Worm (Caenorhabditis elegans) whole organism, young adult: ENCODE results near the gene nurf-1.
"Not testable (repeated sequence)": the region's sequence is repeated elsewhere in the genome, so short reads cannot be mapped to it uniquely, and the experiment has no call there.

Source experiments
- D2030.7 ChIP-seq: fragments of 200-800 bp; sonication (Bioruptor generic); IDR thresholded peaks from 2 replicates; pipeline ENCODE4 v1.3.6; 2022; ENCODE audit warnings: missing genetic modification reagents, missing genetic modification characterization, missing compliant biosample characterization
- F10E7.11 ChIP-seq: sonication (generic microtip); optimal IDR thresholded peaks from 2 replicates; lab custom pipeline; 2017; ENCODE audit warnings: mild to moderate bottlenecking, missing genetic modification characterization, moderate library complexity, missing compliant biosample characterization
- F23B12.7 ChIP-seq: sonication (generic microtip); optimal IDR thresholded peaks from 2 replicates; lab custom pipeline; 2017; ENCODE audit warnings: missing genetic modification characterization, mild to moderate bottlenecking, missing compliant biosample characterization, antibody characterized with exemption, moderate library complexity; ENCODE audit not compliant: insufficient read depth
- F33H1.4 ChIP-seq: fragments of 200-800 bp; sonication (Bioruptor generic); IDR thresholded peaks from 2 replicates; pipeline ENCODE4 v1.3.6; 2022; ENCODE audit warnings: missing genetic modification reagents, missing genetic modification characterization, missing compliant biosample characterization
- F57C9.4 ChIP-seq: sonication (generic microtip); optimal IDR thresholded peaks from 2 replicates; lab custom pipeline; 2017; ENCODE audit warnings: mild to moderate bottlenecking, missing genetic modification characterization, missing compliant biosample characterization
- K12H6.12 ChIP-seq: fragments of 200-800 bp; sonication (Bioruptor generic); optimal IDR thresholded peaks from 2 replicates; lab custom pipeline; 2018; ENCODE audit warnings: mild to moderate bottlenecking, missing genetic modification characterization, missing compliant biosample characterization
- aptf-3 ChIP-seq: fragments of 200-800 bp; sonication (Bioruptor generic); IDR thresholded peaks from 2 replicates; pipeline ENCODE4 v1.3.6; 2022; ENCODE audit warnings: missing genetic modification characterization, missing compliant biosample characterization
- attf-5 ChIP-seq: fragments of 200-800 bp; sonication (Bioruptor generic); optimal IDR thresholded peaks from 2 replicates; lab custom pipeline; 2018; ENCODE audit warnings: mild to moderate bottlenecking, missing genetic modification characterization, missing compliant biosample characterization
- cebp-2 ChIP-seq: fragments of 200-800 bp; sonication (Bioruptor generic); IDR thresholded peaks from 2 replicates; pipeline ENCODE4 v1.3.6; 2022; ENCODE audit warnings: missing genetic modification characterization, missing compliant biosample characterization
- ceh-58 ChIP-seq: fragments of 200-800 bp; sonication (Bioruptor generic); IDR thresholded peaks from 2 replicates; pipeline ENCODE4 v1.3.6; 2022; ENCODE audit warnings: missing genetic modification characterization, missing compliant biosample characterization
- dox-1 ChIP-seq: fragments of 200-800 bp; sonication (Bioruptor generic); IDR thresholded peaks from 2 replicates; pipeline ENCODE4 v1.3.6; 2022; ENCODE audit warnings: missing genetic modification reagents, missing genetic modification characterization, missing compliant biosample characterization
- dpl-1 ChIP-seq: fragments of 150-350 bp; optimal IDR thresholded peaks from 2 replicates; lab custom pipeline; 2014; ENCODE audit warnings: missing biosample characterization, missing genetic modification reagents, missing genetic modification characterization
- efl-1 ChIP-seq: fragments of 150-350 bp; optimal IDR thresholded peaks from 2 replicates; lab custom pipeline; 2014; ENCODE audit warnings: missing biosample characterization, missing genetic modification reagents, missing genetic modification characterization
- egl-18 ChIP-seq: fragments of 200-800 bp; sonication (Bioruptor generic); IDR thresholded peaks from 2 replicates; pipeline ENCODE4 v1.3.6; 2022; ENCODE audit warnings: missing genetic modification reagents, missing genetic modification characterization, missing compliant biosample characterization
- fkh-3 ChIP-seq: sonication (generic microtip); optimal IDR thresholded peaks from 2 replicates; lab custom pipeline; 2016; ENCODE audit warnings: mild to moderate bottlenecking, missing genetic modification characterization, missing compliant biosample characterization
- hmg-1.2 ChIP-seq: fragments of 200-800 bp; sonication (Bioruptor generic); IDR thresholded peaks from 2 replicates; pipeline ENCODE4 v1.3.6; 2022; ENCODE audit warnings: missing genetic modification reagents, missing genetic modification characterization, missing compliant biosample characterization
- lin-35 ChIP-seq, 3 experiments: fragments of 150-350 bp in 2 of 3; sonication (generic microtip) in 1 of 3; optimal IDR thresholded peaks; 2 replicates each; lab custom pipeline; 2014 to 2018; ENCODE audit warnings: missing biosample characterization in 3 of 3, missing genetic modification characterization in 3 of 3, missing genetic modification reagents in 3 of 3
- lin-54 ChIP-seq: fragments of 200-800 bp; sonication (Bioruptor generic); optimal IDR thresholded peaks from 2 replicates; lab custom pipeline; 2018; ENCODE audit warnings: mild to moderate bottlenecking, missing genetic modification characterization, missing compliant biosample characterization
- lsl-1 ChIP-seq: fragments of 200-800 bp; sonication (Bioruptor generic); optimal IDR thresholded peaks from 2 replicates; lab custom pipeline; 2018; ENCODE audit warnings: mild to moderate bottlenecking, missing genetic modification characterization, moderate library complexity, missing compliant biosample characterization
- madf-6 ChIP-seq: fragments of 200-800 bp; sonication (Bioruptor generic); IDR thresholded peaks from 2 replicates; pipeline ENCODE4 v1.3.6; 2022; ENCODE audit warnings: missing genetic modification reagents, missing genetic modification characterization, missing compliant biosample characterization
- madf-8 ChIP-seq: fragments of 200-800 bp; sonication (Bioruptor generic); conservative IDR thresholded peaks from 2 replicates; pipeline ENCODE4 v1.3.6; 2022; ENCODE audit warnings: missing genetic modification reagents, missing genetic modification characterization, missing compliant biosample characterization
- mcd-1 ChIP-seq: fragments of 200-800 bp; sonication (Bioruptor generic); IDR thresholded peaks from 2 replicates; pipeline ENCODE4 v1.3.6; 2022; ENCODE audit warnings: missing genetic modification reagents, missing genetic modification characterization, missing compliant biosample characterization
- mel-28 ChIP-seq: sonication (generic microtip); optimal IDR thresholded peaks from 2 replicates; lab custom pipeline; 2016; ENCODE audit warnings: borderline replicate concordance, mild to moderate bottlenecking, missing genetic modification characterization, missing compliant biosample characterization
- nfyb-1 ChIP-seq: fragments of 200-800 bp; sonication (Bioruptor generic); IDR thresholded peaks from 2 replicates; pipeline ENCODE4 v1.3.6; 2022; ENCODE audit warnings: missing genetic modification reagents, missing genetic modification characterization, missing compliant biosample characterization
- nhr-179 ChIP-seq: sonication (generic microtip); optimal IDR thresholded peaks from 2 replicates; lab custom pipeline; 2016; ENCODE audit warnings: mild to moderate bottlenecking, missing genetic modification characterization, missing compliant biosample characterization
- nhr-80 ChIP-seq: sonication (generic microtip); optimal IDR thresholded peaks from 2 replicates; lab custom pipeline; 2016; ENCODE audit warnings: missing genetic modification characterization, missing compliant biosample characterization
- pbrm-1 ChIP-seq: fragments of 200-800 bp; sonication (Bioruptor generic); IDR thresholded peaks from 2 replicates; pipeline ENCODE4 v1.3.6; 2022; ENCODE audit warnings: missing genetic modification reagents, missing genetic modification characterization, missing compliant biosample characterization
- rpc-1 ChIP-seq, 2 experiments: fragments of 150-350 bp in 1 of 2; sonication (generic microtip) in 1 of 2; optimal IDR thresholded peaks; 2 replicates each; lab custom pipeline; 2014 to 2018; ENCODE audit warnings: missing biosample characterization in 1 of 2, missing genetic modification characterization in 1 of 2, missing genetic modification reagents in 1 of 2, missing genotype in 1 of 2
- tbp1 ChIP-seq: fragments of 200-800 bp; sonication (Bioruptor generic); optimal IDR thresholded peaks from 2 replicates; lab custom pipeline; 2018; ENCODE audit warnings: mild to moderate bottlenecking, missing genetic modification characterization, missing compliant biosample characterization
- zim-3 ChIP-seq: sonication (generic microtip); optimal IDR thresholded peaks from 2 replicates; lab custom pipeline; 2017; ENCODE audit warnings: mild to moderate bottlenecking, missing genetic modification characterization, moderate library complexity, missing compliant biosample characterization
- ztf-18 ChIP-seq: sonication (generic microtip); optimal IDR thresholded peaks from 2 replicates; lab custom pipeline; 2016; ENCODE audit warnings: missing genotype, mild to moderate bottlenecking, missing genetic modification characterization, missing compliant biosample characterization
- ztf-28 ChIP-seq: fragments of 200-800 bp; sonication (Bioruptor generic); IDR thresholded peaks from 2 replicates; pipeline ENCODE4 v1.3.6; 2022; ENCODE audit warnings: missing genetic modification reagents, missing genetic modification characterization, missing compliant biosample characterization

The nurf-1 gene

DNA sequence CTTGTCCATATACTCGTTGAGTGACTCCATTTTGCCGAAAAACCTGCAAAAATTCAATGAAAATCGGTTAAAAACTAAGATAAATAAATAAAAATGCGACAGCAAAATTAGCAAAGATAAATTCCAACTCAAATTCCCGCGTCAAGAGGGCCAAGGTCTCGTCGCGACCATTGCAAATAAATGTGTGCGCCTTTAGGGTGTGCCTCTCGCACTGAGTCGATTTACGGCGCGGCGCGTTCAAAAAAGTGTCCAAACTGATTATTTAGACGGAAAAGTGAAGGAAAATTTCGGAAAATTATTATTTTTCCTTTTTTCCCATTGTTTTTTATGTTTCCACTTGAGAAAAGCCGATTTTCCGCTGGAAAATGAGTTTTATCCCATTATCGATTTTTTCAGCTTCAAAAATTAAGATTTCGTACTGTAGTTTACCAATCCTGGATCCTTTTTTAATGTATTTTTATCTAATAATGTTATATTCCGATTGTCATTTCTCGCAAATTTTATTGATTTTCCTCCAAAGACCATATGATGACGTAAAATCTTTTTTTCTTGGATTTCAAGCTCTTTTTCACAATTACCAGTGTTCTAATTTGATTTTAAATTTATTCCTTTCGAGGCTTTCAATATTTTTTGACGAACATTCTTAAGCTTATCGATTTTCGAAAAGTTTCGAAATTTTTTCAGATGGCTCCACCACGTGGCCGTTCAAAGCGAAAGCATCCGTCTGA, at the start of gene nurf-1, which contains the start of gene kbp-3:
Gene nurf-1, plus strand, starts transcription at position 678 of the 728 bp plus-strand sequence.
Gene kbp-3, minus strand, starts transcription at position 43 of the 728 bp plus-strand sequence.
- TF ChIP-seq nhr-80 (tag; lab: Kevin White, UChicago) (peak; percentile 17), madf-8 (GFP tag; lab: Robert Waterston, UW) (no peak), D2030.7 (GFP tag; lab: Robert Waterston, UW) (peak; percentile 34; the same call in 1 of the 2 replicates), zim-3 (tag; lab: Kevin White, UChicago) (no peak), hmg-1.2 (GFP tag; lab: Robert Waterston, UW) (peak; percentile 22; the same call in 1 of the 2 replicates), F57C9.4 (tag; lab: Kevin White, UChicago) (no peak), lsl-1 (GFP tag; lab: Kevin White, UChicago) (peak; percentile 64), ceh-58 (GFP tag; lab: Robert Waterston, UW) (no peak), nfyb-1 (GFP tag; lab: Robert Waterston, UW) (no peak), efl-1 (peak; percentile 83), rpc-1 (optimal IDR thresholded peaks at IDR 0.05; lab: Kevin White, UChicago) (no peak), rpc-1 (tag; optimal IDR thresholded peaks at IDR 0.05; lab: Kevin White, UChicago) (no peak), nhr-179 (tag; lab: Kevin White, UChicago) (no peak), K12H6.12 (tag; lab: Kevin White, UChicago) (peak; percentile 5), mel-28 (no peak), F10E7.11 (tag; lab: Kevin White, UChicago) (no peak), lin-35 (GFP tag; optimal IDR thresholded peaks at IDR 0.05; lab: Kevin White, UChicago) (peak in 1 of 3 experiments; percentile 56), ztf-18 (tag; lab: Kevin White, UChicago) (peak; percentile 8), F23B12.7 (tag; lab: Kevin White, UChicago) (peak; percentile 60), dox-1 (GFP tag; lab: Robert Waterston, UW) (peak; percentile 78), lin-54 (peak; percentile 79), fkh-3 (tag; lab: Kevin White, UChicago) (no peak), dpl-1 (peak; percentile 69), mcd-1 (peak; percentile 61), attf-5 (GFP tag; lab: Kevin White, UChicago) (peak; percentile 80), tbp1 (no peak), F33H1.4 (GFP tag; lab: Robert Waterston, UW) (peak; percentile 85), madf-6 (GFP tag; lab: Robert Waterston, UW) (peak; percentile 70)
- TF ChIP-seq, all 124 proteins: peak for 16

DNA sequence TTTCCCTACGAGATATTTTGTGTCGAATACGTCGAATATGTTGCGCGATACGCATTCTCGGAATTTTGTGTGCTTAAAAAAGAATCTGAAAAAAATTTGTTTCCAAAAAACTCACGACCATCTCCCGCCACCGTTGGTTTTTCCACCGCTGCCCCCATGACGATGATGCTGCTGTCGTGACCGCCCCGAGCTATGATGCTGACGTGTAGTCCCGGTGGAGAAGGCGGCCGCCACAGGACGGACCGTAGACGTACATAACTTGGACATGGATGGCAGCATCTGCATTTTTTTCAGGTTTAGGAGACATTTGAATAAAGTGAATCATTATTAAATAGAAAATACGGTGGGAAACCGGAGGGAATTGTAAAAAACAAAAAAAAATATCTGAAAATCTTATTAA, 46.3 kb upstream of the nurf-1 start, which contains the start of gene ddl-3:
Gene ddl-3, minus strand, starts transcription at position 289 of the 400 bp plus-strand sequence.
- TF ChIP-seq aptf-3 (GFP tag; lab: Robert Waterston, UW) (0 out of 2 replicates have a peak, but pooled peaks have one; percentile 42), cebp-2 (GFP tag; lab: Robert Waterston, UW) (0 out of 2 replicates have a peak, but pooled peaks have one; percentile 70), pbrm-1 (0 out of 2 replicates have a peak, but pooled peaks have one; percentile 34), madf-6 (GFP tag; lab: Robert Waterston, UW) (0 out of 2 replicates have a peak, but pooled peaks have one; percentile 21)

DNA sequence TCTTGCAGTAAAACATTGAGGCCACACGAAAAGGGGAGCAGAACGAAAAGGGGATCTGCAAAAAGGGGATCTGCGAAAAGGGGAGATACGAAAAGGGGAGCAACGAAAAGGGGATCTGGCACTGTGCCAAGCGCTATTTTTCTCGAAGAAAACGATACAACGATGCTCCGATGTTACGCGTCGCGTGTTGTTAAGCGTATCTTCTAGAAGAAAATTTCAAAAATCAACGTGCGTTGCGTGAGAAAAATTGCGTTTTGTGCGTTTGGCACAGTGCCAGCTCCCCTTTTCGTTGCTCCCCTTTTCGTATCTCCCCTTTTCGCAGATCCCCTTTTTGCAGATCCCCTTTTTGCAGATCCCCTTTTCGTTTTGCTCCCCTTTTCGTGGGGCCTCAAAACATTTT, 44.3 kb upstream of the nurf-1 start, which contains the start of gene Y54G11A.9:
Gene Y54G11A.9, minus strand, starts transcription at position 196 of the 400 bp plus-strand sequence.
- not testable (repeated sequence) for TF ChIP-seq ztf-28 (GFP tag; lab: Robert Waterston, UW); lin-35 (GFP tag; optimal IDR thresholded peaks at IDR 0.05; lab: Kevin White, UChicago); egl-18
